Fruit fly (Drosophila melanogaster) whole organism, embryonic: Measurements from ENCODE around the gene CG13893.

Source experiments
- CG10565 ChIP-seq: fragments of 200-800 bp; sonication (Bioruptor generic); optimal IDR thresholded peaks from 3 replicates; lab custom pipeline; 2016; ENCODE audit warnings: missing biosample characterization, mild to moderate bottlenecking, missing genetic modification characterization
- CG14050 ChIP-seq: fragments of 200-800 bp; sonication (Bioruptor generic); IDR thresholded peaks from 3 replicates; pipeline ENCODE4 v1.3.6; 2022; ENCODE audit warnings: missing biosample characterization, missing genetic modification characterization
- CG15514 ChIP-seq: fragments of 200-800 bp; sonication (Bioruptor generic); optimal IDR thresholded peaks from 3 replicates; lab custom pipeline; 2017; ENCODE audit warnings: missing biosample characterization, missing genetic modification characterization, mild to moderate bottlenecking, moderate library complexity, missing genetic modification reagents
- CG15696 ChIP-seq: fragments of 200-800 bp; sonication (Bioruptor generic); optimal IDR thresholded peaks from 2 replicates; lab custom pipeline; 2019; ENCODE audit warnings: missing biosample characterization, mild to moderate bottlenecking, missing genetic modification characterization, moderate library complexity
- CG16779 ChIP-seq: fragments of 200-800 bp; sonication (Bioruptor generic); IDR thresholded peaks from 2 replicates; pipeline ENCODE4 v1.3.6; 2022; ENCODE audit warnings: missing biosample characterization, missing genetic modification characterization
- CG17328 ChIP-seq: fragments of 200-800 bp; sonication (Bioruptor generic); IDR thresholded peaks from 2 replicates; pipeline ENCODE4 v1.3.6; 2022; ENCODE audit warnings: missing biosample characterization, missing genetic modification characterization
- CG2712 ChIP-seq: fragments of 200-800 bp; optimal IDR thresholded peaks from 3 replicates; lab custom pipeline; 2019; ENCODE audit warnings: missing biosample characterization, mild to moderate bottlenecking, missing genetic modification characterization, moderate library complexity
- CG30431 ChIP-seq: fragments of 200-800 bp; sonication (Bioruptor generic); optimal IDR thresholded peaks from 2 replicates; lab custom pipeline; 2017; ENCODE audit warnings: missing biosample characterization, missing genetic modification characterization
- CG3847 ChIP-seq: fragments of 200-800 bp; sonication (Bioruptor generic); IDR thresholded peaks from 2 replicates; pipeline ENCODE4 v1.3.6; 2022; ENCODE audit warnings: missing biosample characterization, missing genetic modification characterization
- CG4282 ChIP-seq: fragments of 200-800 bp; sonication (Bioruptor generic); optimal IDR thresholded peaks from 2 replicates; lab custom pipeline; 2016; ENCODE audit warnings: missing biosample characterization, missing genetic modification characterization
- CG4328 ChIP-seq: fragments of 200-800 bp; sonication (Bioruptor generic); optimal IDR thresholded peaks from 3 replicates; lab custom pipeline; 2017; ENCODE audit warnings: missing biosample characterization, missing genetic modification reagents, missing genetic modification characterization
- CG4424 ChIP-seq: fragments of 200-800 bp; sonication (Bioruptor generic); optimal IDR thresholded peaks from 3 replicates; lab custom pipeline; 2016; ENCODE audit warnings: missing biosample characterization, missing genetic modification characterization
- CG6791 ChIP-seq: fragments of 200-800 bp; sonication (Bioruptor generic); IDR thresholded peaks from 3 replicates; pipeline ENCODE4 v1.3.6; 2022; ENCODE audit warnings: missing biosample characterization, missing genetic modification characterization; ENCODE audit not compliant: partially characterized antibody
- CG7357 ChIP-seq: fragments of 200-800 bp; sonication (Bioruptor generic); IDR thresholded peaks from 3 replicates; pipeline ENCODE4 v1.3.6; 2022; ENCODE audit warnings: missing biosample characterization, missing genetic modification characterization
- CG8478 ChIP-seq: fragments of >200 bp; optimal IDR thresholded peaks from 2 replicates; lab custom pipeline; 2018
- CHES-1-like ChIP-seq: fragments of 200-800 bp; sonication (Bioruptor generic); optimal IDR thresholded peaks from 2 replicates; lab custom pipeline; 2016; ENCODE audit warnings: missing biosample characterization, missing genetic modification characterization
- D19B ChIP-seq: fragments of 200-800 bp; sonication (Bioruptor generic); optimal IDR thresholded peaks from 2 replicates; lab custom pipeline; 2017; ENCODE audit warnings: missing biosample characterization, mild to moderate bottlenecking, missing genetic modification characterization
- E2f2 ChIP-seq: fragments of 200-800 bp; sonication (Bioruptor generic); IDR thresholded peaks from 2 replicates; pipeline ENCODE4 v1.3.6; 2022; ENCODE audit warnings: missing biosample characterization, missing genetic modification characterization
- HLH3B ChIP-seq: fragments of 200-800 bp; sonication (Bioruptor generic); IDR thresholded peaks from 2 replicates; pipeline ENCODE4 v1.3.6; 2022; ENCODE audit warnings: missing biosample characterization, missing genetic modification characterization
- HLH4C ChIP-seq: fragments of 200-800 bp; sonication (Bioruptor generic); IDR thresholded peaks from 3 replicates; pipeline ENCODE4 v1.3.6; 2022; ENCODE audit warnings: missing biosample characterization, missing genetic modification characterization; ENCODE audit not compliant: partially characterized antibody
- Hr39 ChIP-seq: fragments of >200 bp; optimal IDR thresholded peaks from 2 replicates; lab custom pipeline; 2017
- Jarid2 ChIP-seq: fragments of 200-800 bp; sonication (Bioruptor generic); optimal IDR thresholded peaks from 3 replicates; lab custom pipeline; 2017; ENCODE audit warnings: mild to moderate bottlenecking, missing biosample characterization, missing genetic modification reagents, missing genetic modification characterization
- Meics ChIP-seq: fragments of 200-800 bp; sonication (Bioruptor generic); optimal IDR thresholded peaks from 2 replicates; lab custom pipeline; 2017; ENCODE audit warnings: missing biosample characterization, mild to moderate bottlenecking, missing genetic modification characterization
- Taf1 ChIP-seq: fragments of 200-800 bp; sonication (Bioruptor generic); IDR thresholded peaks from 2 replicates; pipeline ENCODE4 v1.3.6; 2022; ENCODE audit warnings: missing biosample characterization, missing genetic modification characterization
- Trl ChIP-seq, 3 experiments: fragments of >200 bp in 2 of 3; fragments of 200-800 bp in 1 of 3; sonication (Bioruptor generic) in 1 of 3; optimal IDR thresholded peaks; 2 replicates in 1 of 3; 3 replicates in 2 of 3; lab custom pipeline; 2016 to 2017; ENCODE audit warnings: missing biosample characterization in 1 of 3, missing genetic modification characterization in 1 of 3
- al ChIP-seq: fragments of 200-800 bp; sonication (Bioruptor generic); IDR thresholded peaks from 2 replicates; pipeline ENCODE4 v1.3.6; 2022; ENCODE audit warnings: missing biosample characterization, missing genetic modification characterization
- bcd ChIP-seq: fragments of 200-800 bp; sonication (Bioruptor generic); optimal IDR thresholded peaks from 2 replicates; lab custom pipeline; 2017; ENCODE audit warnings: missing biosample characterization, mild to moderate bottlenecking, missing genetic modification characterization
- cas ChIP-seq: fragments of 200-800 bp; sonication (Bioruptor generic); IDR thresholded peaks from 2 replicates; pipeline ENCODE4 v1.3.6; 2022; ENCODE audit warnings: missing biosample characterization, missing genetic modification characterization
- caup ChIP-seq: fragments of 200-800 bp; sonication (Bioruptor generic); optimal IDR thresholded peaks from 3 replicates; lab custom pipeline; 2017; ENCODE audit warnings: missing biosample characterization, mild to moderate bottlenecking, missing genetic modification characterization, moderate library complexity; ENCODE audit not compliant: severe bottlenecking
- chinmo ChIP-seq: fragments of 200-800 bp; sonication (Bioruptor generic); IDR thresholded peaks from 4 replicates; pipeline ENCODE4 v1.3.6; 2022; ENCODE audit warnings: missing biosample characterization, missing genetic modification characterization; ENCODE audit not compliant: partially characterized antibody
- cwo ChIP-seq: fragments of 200-800 bp; sonication (Bioruptor generic); optimal IDR thresholded peaks from 3 replicates; lab custom pipeline; 2017; ENCODE audit warnings: missing biosample characterization, missing genetic modification characterization, mild to moderate bottlenecking, moderate library complexity, missing genetic modification reagents
- dysf ChIP-seq: fragments of 200-800 bp; sonication (Bioruptor generic); IDR thresholded peaks from 3 replicates; pipeline ENCODE4 v1.3.6; 2022; ENCODE audit warnings: missing biosample characterization, missing genetic modification characterization
- gro ChIP-seq: fragments of 200-800 bp; sonication (Bioruptor generic); optimal IDR thresholded peaks from 2 replicates; lab custom pipeline; 2016; ENCODE audit warnings: missing biosample characterization, missing genetic modification characterization
- gsb-n ChIP-seq: fragments of 200-800 bp; sonication (Bioruptor generic); optimal IDR thresholded peaks from 3 replicates; lab custom pipeline; 2018; ENCODE audit warnings: missing biosample characterization, mild to moderate bottlenecking, missing genetic modification characterization
- gt ChIP-seq: fragments of 200-800 bp; sonication (Bioruptor generic); IDR thresholded peaks from 2 replicates; pipeline ENCODE4 v1.3.6; 2022; ENCODE audit warnings: missing biosample characterization, missing genetic modification characterization
- jumu ChIP-seq: fragments of 200-800 bp; sonication (Bioruptor generic); optimal IDR thresholded peaks from 3 replicates; lab custom pipeline; 2016; ENCODE audit warnings: missing biosample characterization, missing genetic modification characterization
- klu ChIP-seq: fragments of 200-800 bp; sonication (Bioruptor generic); IDR thresholded peaks from 2 replicates; pipeline ENCODE4 v1.3.6; 2022; ENCODE audit warnings: missing biosample characterization, missing genetic modification characterization
- lilli ChIP-seq: fragments of 200-800 bp; sonication (Bioruptor generic); optimal IDR thresholded peaks from 3 replicates; lab custom pipeline; 2016; ENCODE audit warnings: missing biosample characterization, missing genetic modification characterization
- pho ChIP-seq: fragments of 200-800 bp; sonication (Bioruptor generic); optimal IDR thresholded peaks from 2 replicates; lab custom pipeline; 2016; ENCODE audit warnings: missing biosample characterization, missing genetic modification characterization
- ranshi ChIP-seq: fragments of 200-800 bp; sonication (Bioruptor generic); IDR thresholded peaks from 2 replicates; pipeline ENCODE4 v1.3.6; 2022; ENCODE audit warnings: missing biosample characterization, missing genetic modification characterization
- sima ChIP-seq: fragments of 200-800 bp; sonication (Bioruptor generic); optimal IDR thresholded peaks from 2 replicates; lab custom pipeline; 2016; ENCODE audit warnings: missing biosample characterization, missing genetic modification characterization
- sna ChIP-seq: fragments of 200-800 bp; sonication (Bioruptor generic); IDR thresholded peaks from 2 replicates; pipeline ENCODE4 v1.3.6; 2022; ENCODE audit warnings: missing biosample characterization, missing genetic modification characterization; ENCODE audit not compliant: partially characterized antibody
- sqz ChIP-seq: fragments of 200-800 bp; sonication (Bioruptor generic); optimal IDR thresholded peaks from 3 replicates; lab custom pipeline; 2018; ENCODE audit warnings: missing biosample characterization, mild to moderate bottlenecking, missing genetic modification characterization
- tap ChIP-seq: fragments of 200-800 bp; optimal IDR thresholded peaks from 3 replicates; lab custom pipeline; 2019; ENCODE audit warnings: missing biosample characterization, mild to moderate bottlenecking, missing genetic modification characterization, moderate library complexity
- tio ChIP-seq: fragments of 200-800 bp; sonication (Bioruptor generic); optimal IDR thresholded peaks from 2 replicates; lab custom pipeline; 2017; ENCODE audit warnings: missing biosample characterization, missing genetic modification characterization, inconsistent platforms
- tna ChIP-seq: fragments of 200-800 bp; sonication (Bioruptor generic); IDR thresholded peaks from 2 replicates; pipeline ENCODE4 v1.3.6; 2022; ENCODE audit warnings: missing biosample characterization, missing genetic modification characterization; ENCODE audit not compliant: partially characterized antibody
- toy ChIP-seq: fragments of 200-800 bp; sonication (Bioruptor generic); IDR thresholded peaks from 2 replicates; pipeline ENCODE4 v1.3.6; 2022; ENCODE audit warnings: missing biosample characterization, missing genetic modification characterization
- vvl ChIP-seq: fragments of 200-800 bp; sonication (Bioruptor generic); IDR thresholded peaks from 2 replicates; pipeline ENCODE4 v1.3.6; 2022; ENCODE audit warnings: missing biosample characterization, missing genetic modification characterization
- zfh1 ChIP-seq: fragments of 200-800 bp; sonication (Bioruptor generic); IDR thresholded peaks from 3 replicates; pipeline ENCODE4 v1.3.6; 2022; ENCODE audit warnings: missing biosample characterization, missing genetic modification characterization

CG13893 gene

dm6 chr3L:629916-630663, 26.3 kb upstream of the CG13893 start:
- TF ChIP-seq Taf1 (GFP tag; lab: Robert Waterston, UW) (peak; percentile 48), Hr39 (no peak), sima (GFP tag; lab: Kevin White, UChicago) (no peak), chinmo (GFP tag; lab: Robert Waterston, UW) (no peak), D19B (GFP tag; lab: Kevin White, UChicago) (no peak), sqz (GFP tag; lab: Kevin White, UChicago) (peak; percentile 79), toy (GFP tag; lab: Robert Waterston, UW) (peak; percentile 41; the same call in 1 of the 2 replicates), cwo (peak; percentile 14), lilli (GFP tag; lab: Kevin White, UChicago) (peak; percentile 57), CG4328 (GFP tag; lab: Kevin White, UChicago) (no peak), CG7357 (0 out of 3 replicates have a peak, but pooled peaks have one; percentile 12), CHES-1-like (GFP tag; lab: Kevin White, UChicago) (peak; percentile 40), CG2712 (tag; lab: Kevin White, UChicago) (peak; percentile 26), al (peak; percentile 62), sna (GFP tag; lab: Robert Waterston, UW) (no peak), ranshi (GFP tag; lab: Robert Waterston, UW) (0 out of 2 replicates have a peak, but pooled peaks have one; percentile 55), CG14050 (GFP tag; lab: Robert Waterston, UW) (peak; percentile 23; the same call in 1 of the 3 replicates), Jarid2 (GFP tag; lab: Kevin White, UChicago) (no peak), gro (GFP tag; lab: Kevin White, UChicago) (no peak), CG16779 (GFP tag; lab: Robert Waterston, UW) (0 out of 2 replicates have a peak, but pooled peaks have one; percentile 17), pho (GFP tag; lab: Kevin White, UChicago) (no peak), bcd (GFP tag; lab: Kevin White, UChicago) (peak; percentile 20), caup (GFP tag; lab: Kevin White, UChicago) (no peak), tna (GFP tag; lab: Robert Waterston, UW) (no peak), CG4424 (peak; percentile 49), Meics (GFP tag; lab: Kevin White, UChicago) (peak; percentile 15), Trl (optimal IDR thresholded peaks at IDR 0.05; lab: Kevin White, UChicago) (peak; percentile 72 to 83), Trl (GFP tag; optimal IDR thresholded peaks at IDR 0.05; lab: Kevin White, UChicago) (peak; percentile 12), cas (GFP tag; lab: Robert Waterston, UW) (peak; percentile 37; the same call in 1 of the 2 replicates), gt (no peak), zfh1 (peak; percentile 54; the same call in 1 of the 3 replicates), CG15514 (peak; percentile 10), tio (peak; percentile 43), CG6791 (GFP tag; lab: Robert Waterston, UW) (no peak), HLH3B (GFP tag; lab: Robert Waterston, UW) (peak; percentile 52; the same call in 1 of the 2 replicates), vvl (peak; percentile 71), CG3847 (GFP tag; lab: Robert Waterston, UW) (peak; percentile 40; the same call in 1 of the 2 replicates), dysf (peak; percentile 54; the same call in 1 of the 3 replicates), gsb-n (tag; lab: Kevin White, UChicago) (no peak), HLH4C (GFP tag; lab: Robert Waterston, UW) (no peak), CG30431 (no peak), klu (no peak; the same call in 1 of the 2 replicates), tap (tag; lab: Kevin White, UChicago) (no peak), CG17328 (no peak), CG10565 (GFP tag; lab: Kevin White, UChicago) (no peak), CG15696 (tag; lab: Kevin White, UChicago) (no peak), CG4282 (GFP tag; lab: Kevin White, UChicago) (no peak), E2f2 (GFP tag; lab: Robert Waterston, UW) (peak; percentile 11; the same call in 1 of the 2 replicates), jumu (GFP tag; lab: Kevin White, UChicago) (no peak), CG8478 (lab: Kevin White, UChicago) (no peak)
